Worm (Caenorhabditis elegans) whole organism, midembryonic: ENCODE results near the gene col-159.

Experiments used
- T22C8.4 ChIP-seq: fragments of 200-800 bp; sonication (Bioruptor generic); IDR thresholded peaks from 2 replicates; pipeline ENCODE4 v1.3.6; 2022; ENCODE audit warnings: missing genetic modification characterization, missing compliant biosample characterization
- cog-1 ChIP-seq: sonication (generic microtip); optimal IDR thresholded peaks from 2 replicates; lab custom pipeline; 2016; ENCODE audit warnings: missing genetic modification characterization, missing compliant biosample characterization
- flt-1 ChIP-seq: fragments of 200-800 bp; sonication (Bioruptor generic); IDR thresholded peaks from 2 replicates; pipeline ENCODE4 v1.3.6; 2022; ENCODE audit warnings: missing genetic modification characterization, missing compliant biosample characterization
- klf-2 ChIP-seq: fragments of 200-800 bp; sonication (Bioruptor generic); conservative IDR thresholded peaks from 2 replicates; pipeline ENCODE4 v1.3.6; 2022; ENCODE audit warnings: missing genetic modification reagents, missing genetic modification characterization, missing compliant biosample characterization
- med-1 ChIP-seq: sonication (generic microtip); optimal IDR thresholded peaks from 2 replicates; lab custom pipeline; 2017; ENCODE audit warnings: missing genetic modification characterization, mild to moderate bottlenecking, missing compliant biosample characterization, antibody characterized with exemption, missing genetic modification reagents; ENCODE audit not compliant: insufficient read depth
- ref-1 ChIP-seq: fragments of 200-800 bp; sonication (Bioruptor generic); conservative IDR thresholded peaks from 2 replicates; pipeline ENCODE4 v1.3.6; 2022; ENCODE audit warnings: missing genetic modification reagents, missing genetic modification characterization, missing compliant biosample characterization
- tab-1 ChIP-seq: fragments of 200-800 bp; sonication (Bioruptor generic); IDR thresholded peaks from 2 replicates; pipeline ENCODE4 v1.3.6; 2022; ENCODE audit warnings: missing genetic modification characterization, missing compliant biosample characterization
- ztf-23 ChIP-seq: fragments of 200-800 bp; sonication (Bioruptor generic); IDR thresholded peaks from 2 replicates; pipeline ENCODE4 v1.3.6; 2022; ENCODE audit warnings: missing genetic modification reagents, missing genetic modification characterization, missing compliant biosample characterization
- ztf-29 ChIP-seq: fragments of 200-800 bp; sonication (Bioruptor generic); IDR thresholded peaks from 2 replicates; pipeline ENCODE4 v1.3.6; 2022; ENCODE audit warnings: missing genetic modification reagents, missing genetic modification characterization, missing compliant biosample characterization

DNA sequence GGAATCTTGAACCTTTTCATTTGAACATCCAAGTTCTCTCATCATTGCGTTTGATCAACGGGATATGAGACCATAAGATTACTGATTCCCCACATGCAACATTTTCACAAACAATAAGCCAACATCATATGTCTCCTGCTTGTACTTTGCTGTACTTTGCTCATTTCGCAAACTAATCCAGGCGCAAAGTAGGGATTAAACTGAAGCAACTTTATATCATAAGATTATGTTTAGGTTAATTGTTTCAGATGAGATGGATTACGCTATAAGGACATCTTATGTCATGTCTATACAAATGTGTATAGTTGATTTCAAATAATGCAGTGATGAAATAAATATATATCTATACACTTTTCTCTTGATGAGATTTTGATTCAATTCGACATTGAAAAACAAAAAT lies 27.6 kb upstream of the col-159 start:
- TF ChIP-seq cog-1 (tag; lab: Kevin White, UChicago) = no peak
- no peak for TF ChIP-seq T22C8.4 (GFP tag; lab: Robert Waterston, UW)
- TF ChIP-seq tab-1 (GFP tag; lab: Robert Waterston, UW) = no peak
- no peak for TF ChIP-seq med-1 (GFP tag; lab: Kevin White, UChicago)
- no peak for TF ChIP-seq ztf-23
- no peak for TF ChIP-seq klf-2
- no peak for TF ChIP-seq ref-1 (GFP tag; lab: Robert Waterston, UW)
- no peak for TF ChIP-seq ztf-29 (GFP tag; lab: Robert Waterston, UW)
- TF ChIP-seq flt-1 (GFP tag; lab: Robert Waterston, UW) = no peak
